Fruit fly (Drosophila melanogaster) whole organism, wandering third instar larva: ENCODE measurements around the gene Gr22b.

Experiments
- Abd-B ChIP-seq: fragments of >200 bp; optimal IDR thresholded peaks from 2 replicates; lab custom pipeline; 2017; ENCODE audit warnings: missing biosample characterization, missing genetic modification characterization
- CG32264 ChIP-seq: fragments of 200-800 bp; sonication (Bioruptor generic); optimal IDR thresholded peaks from 2 replicates; lab custom pipeline; 2016; ENCODE audit warnings: missing biosample characterization, missing genetic modification characterization
- CG9705 ChIP-seq: fragments of 200-800 bp; sonication (Bioruptor generic); optimal IDR thresholded peaks from 2 replicates; lab custom pipeline; 2018; ENCODE audit warnings: missing biosample characterization, mild to moderate bottlenecking, missing genetic modification characterization
- Dfd ChIP-seq: fragments of >200 bp; optimal IDR thresholded peaks from 2 replicates; lab custom pipeline; 2017; ENCODE audit warnings: missing biosample characterization, missing genetic modification characterization
- GATAd ChIP-seq: sonication (Bioruptor generic); optimal IDR thresholded peaks from 2 replicates; lab custom pipeline; 2016; ENCODE audit warnings: missing biosample characterization, missing genetic modification characterization
- HLH106 ChIP-seq: fragments of 200-800 bp; optimal IDR thresholded peaks from 3 replicates; lab custom pipeline; 2019; ENCODE audit warnings: missing biosample characterization, mild to moderate bottlenecking, missing genetic modification characterization, moderate library complexity
- Hnf4 ChIP-seq: fragments of 200-800 bp; sonication (Bioruptor generic); optimal IDR thresholded peaks from 2 replicates; lab custom pipeline; 2016; ENCODE audit warnings: missing biosample characterization, mild to moderate bottlenecking, missing genetic modification characterization
- Hr78 ChIP-seq: fragments of >200 bp; optimal IDR thresholded peaks from 2 replicates; lab custom pipeline; 2017; ENCODE audit warnings: missing biosample characterization, missing genetic modification characterization
- Hr83 ChIP-seq: fragments of 200-300 bp; sonication (Bioruptor generic); optimal IDR thresholded peaks from 2 replicates; lab custom pipeline; 2016; ENCODE audit warnings: missing biosample characterization, mild to moderate bottlenecking, missing genetic modification characterization, moderate library complexity; ENCODE audit not compliant: poor library complexity, severe bottlenecking
- Jra ChIP-seq: sonication (Bioruptor generic); optimal IDR thresholded peaks from 2 replicates; lab custom pipeline; 2016; ENCODE audit warnings: missing biosample characterization, missing genetic modification characterization
- Mio ChIP-seq: sonication (Bioruptor generic); optimal IDR thresholded peaks from 2 replicates; lab custom pipeline; 2016; ENCODE audit warnings: missing biosample characterization, missing genetic modification characterization
- Myc ChIP-seq: fragments of >200 bp; optimal IDR thresholded peaks from 2 replicates; lab custom pipeline; 2017
- N ChIP-seq: fragments of >200 bp; optimal IDR thresholded peaks from 2 replicates; lab custom pipeline; 2018; ENCODE audit warnings: missing biosample characterization, missing external identifiers, missing genetic modification characterization
- Rel ChIP-seq, 2 experiments: fragments of 200-800 bp; sonication (Bioruptor generic) in 1 of 2; optimal IDR thresholded peaks; 2 replicates in 1 of 2; 3 replicates in 1 of 2; lab custom pipeline; 2016 to 2019; ENCODE audit warnings: mild to moderate bottlenecking in 2 of 2, missing biosample characterization in 2 of 2, missing genetic modification characterization in 2 of 2, moderate library complexity in 1 of 2
- Vsx2 ChIP-seq: fragments of 200-300, 225-300 bp; sonication (Bioruptor generic); optimal IDR thresholded peaks from 2 replicates; lab custom pipeline; 2018; ENCODE audit warnings: missing biosample characterization, missing genetic modification characterization; ENCODE audit not compliant: partially characterized antibody
- br ChIP-seq: fragments of 200-800 bp; sonication (Bioruptor generic); optimal IDR thresholded peaks from 2 replicates; lab custom pipeline; 2016; ENCODE audit warnings: missing biosample characterization, missing genetic modification characterization
- dl ChIP-seq, 2 experiments: fragments of 175-275, 200-275 bp in 1 of 2; fragments of 200-275 bp in 1 of 2; sonication (Bioruptor generic); optimal IDR thresholded peaks; lab custom pipeline; 2018; ENCODE audit warnings: mild to moderate bottlenecking in 2 of 2, missing biosample characterization in 2 of 2, missing genetic modification characterization in 2 of 2, moderate library complexity in 2 of 2; ENCODE audit not compliant: partially characterized antibody in 2 of 2, insufficient read depth in 1 of 2
- dmrt93B ChIP-seq: fragments of 200-800 bp; sonication (Bioruptor generic); optimal IDR thresholded peaks from 2 replicates; lab custom pipeline; 2018; ENCODE audit warnings: missing biosample characterization, mild to moderate bottlenecking, missing genetic modification characterization
- dsf ChIP-seq: sonication (Bioruptor generic); optimal IDR thresholded peaks from 2 replicates; lab custom pipeline; 2016; ENCODE audit warnings: missing biosample characterization, missing genetic modification characterization, borderline replicate concordance
- ey ChIP-seq: fragments of 200-800 bp; sonication (Bioruptor generic); optimal IDR thresholded peaks from 2 replicates; lab custom pipeline; 2016; ENCODE audit warnings: missing biosample characterization, missing genetic modification characterization
- foxo ChIP-seq, 2 experiments: fragments of 200-800 bp; sonication (Bioruptor generic); optimal IDR thresholded peaks; 2 replicates in 1 of 2; 3 replicates in 1 of 2; lab custom pipeline; 2016 to 2017; ENCODE audit warnings: missing biosample characterization in 2 of 2, missing genetic modification characterization in 2 of 2
- jim ChIP-seq: fragments of 175-275, 200-325 bp; sonication (Bioruptor generic); optimal IDR thresholded peaks from 2 replicates; lab custom pipeline; 2016; ENCODE audit warnings: missing biosample characterization, mild to moderate bottlenecking, missing genetic modification characterization
- lola ChIP-seq: fragments of >200 bp; optimal IDR thresholded peaks from 2 replicates; lab custom pipeline; 2017; ENCODE audit warnings: missing biosample characterization, missing genetic modification characterization
- pan ChIP-seq: fragments of >200 bp; optimal IDR thresholded peaks from 2 replicates; lab custom pipeline; 2017
- psq ChIP-seq: fragments of 200-800 bp; sonication (Bioruptor generic); optimal IDR thresholded peaks from 3 replicates; lab custom pipeline; 2017; ENCODE audit warnings: missing biosample characterization, mild to moderate bottlenecking, missing genetic modification characterization, moderate library complexity
- rgr ChIP-seq: fragments of 200-800 bp; sonication (Bioruptor generic); optimal IDR thresholded peaks from 3 replicates; lab custom pipeline; 2016; ENCODE audit warnings: missing biosample characterization, mild to moderate bottlenecking, missing genetic modification characterization
- sage ChIP-seq: fragments of 200-800 bp; sonication (Bioruptor generic); optimal IDR thresholded peaks from 2 replicates; lab custom pipeline; 2016; ENCODE audit warnings: missing biosample characterization, mild to moderate bottlenecking, missing genetic modification characterization
- usp ChIP-seq: fragments of >200 bp; optimal IDR thresholded peaks from 2 replicates; lab custom pipeline; 2017; ENCODE audit warnings: missing biosample characterization, missing genetic modification characterization
- woc ChIP-seq: sonication (Bioruptor generic); optimal IDR thresholded peaks from 2 replicates; lab custom pipeline; 2016; ENCODE audit warnings: missing biosample characterization, mild to moderate bottlenecking, missing genetic modification characterization

The Gr22b gene

dm6 chr2L:1787929-1788328, 5.1 kb downstream of the Gr22b start:
- TF ChIP-seq Rel (GFP tag; optimal IDR thresholded peaks at IDR 0.05; lab: Kevin White, UChicago) (no peak), Rel (tag; optimal IDR thresholded peaks at IDR 0.05; lab: Kevin White, UChicago) (no peak), dl (GFP tag; optimal IDR thresholded peaks at IDR 0.05; lab: Kevin White, UChicago; ENCODE audit: insufficient read depth in 1 of 2, partially characterized antibody in 2 of 2) (no peak), Dfd (GFP tag; lab: Kevin White, UChicago) (no peak), CG9705 (GFP tag; lab: Kevin White, UChicago) (no peak), dsf (GFP tag; lab: Kevin White, UChicago) (no peak), pan (lab: Kevin White, UChicago) (no peak), psq (no peak)

dm6 chr2L:1783762-1784161, 9.3 kb downstream of the Gr22b start, which contains the start of gene Gr22e:
Gr22e (plus strand) TSS chr2L:1784062.
- no peak for TF ChIP-seq woc (GFP tag; lab: Kevin White, UChicago)
- TF ChIP-seq GATAd, result no peak
- no peak for TF ChIP-seq foxo (GFP tag; optimal IDR thresholded peaks at IDR 0.05; lab: Kevin White, UChicago)
- no peak for TF ChIP-seq rgr
- TF ChIP-seq sage, result no peak
- TF ChIP-seq Mio (GFP tag; lab: Kevin White, UChicago), result no peak
- TF ChIP-seq ey (GFP tag; lab: Kevin White, UChicago), result no peak
- TF ChIP-seq Abd-B (GFP tag; lab: Kevin White, UChicago), result no peak
- no peak for TF ChIP-seq jim (GFP tag; lab: Kevin White, UChicago)
- no peak for TF ChIP-seq dmrt93B
- TF ChIP-seq, all 38 proteins: peak for 0

dm6 chr2L:1758853-1759252, 34.2 kb downstream of the Gr22b start, which contains the start of gene CG17650:
CG17650 (minus strand) TSS chr2L:1759093.
- TF ChIP-seq Hr83 (GFP tag; lab: Kevin White, UChicago), result no peak
- TF ChIP-seq usp, result no peak
- no peak for TF ChIP-seq N (GFP tag; lab: Kevin White, UChicago)
- TF ChIP-seq CG32264, result no peak
- TF ChIP-seq HLH106 (tag; lab: Kevin White, UChicago), result no peak
- TF ChIP-seq Jra (GFP tag; lab: Kevin White, UChicago), result no peak
- TF ChIP-seq br (GFP tag; lab: Kevin White, UChicago), result no peak

- TF ChIP-seq Mio (GFP tag; lab: Kevin White, UChicago) (no peak), Vsx2 (GFP tag; lab: Kevin White, UChicago) (no peak), N (GFP tag; lab: Kevin White, UChicago) (no peak), jim (GFP tag; lab: Kevin White, UChicago) (no peak), usp (no peak), lola (GFP tag; lab: Kevin White, UChicago) (no peak), Hnf4 (no peak), woc (GFP tag; lab: Kevin White, UChicago) (no peak), Dfd (GFP tag; lab: Kevin White, UChicago) (no peak), Hr78 (GFP tag; lab: Kevin White, UChicago) (no peak), dl (GFP tag; optimal IDR thresholded peaks at IDR 0.05; lab: Kevin White, UChicago; ENCODE audit: insufficient read depth in 1 of 2, partially characterized antibody in 2 of 2) (no peak)
These were observed 36.7 kb downstream of the Gr22b start, which contains the start of gene Gr22f for dm6 chr2L:1756351-1756750. Gr22f (minus strand) TSS chr2L:1756451.

dm6 chr2L:1751953-1752352, 41.1 kb downstream of the Gr22b start, which contains the start of the genes CG17712 and CG17648:
CG17712 (minus strand) TSS chr2L:1752122.
CG17648 (plus strand) TSS chr2L:1752308.
- TF ChIP-seq woc (GFP tag; lab: Kevin White, UChicago) (peak; percentile 32), Hr83 (GFP tag; lab: Kevin White, UChicago) (no peak), dmrt93B (no peak), Myc (lab: Kevin White, UChicago) (peak; percentile 46)

dm6 chr2L:1748410-1748809, 44.7 kb downstream of the Gr22b start:
- no peak for TF ChIP-seq Mio (GFP tag; lab: Kevin White, UChicago)
- peak; percentile 61 for TF ChIP-seq Vsx2 (GFP tag; lab: Kevin White, UChicago)
